Worm (Caenorhabditis elegans): ENCODE measurements around the gene F28E10.4.

F28E10.4 gene

ce11 chrIV:4518111-4518510, 49.1 kb downstream of the F28E10.4 start:
- TF ChIP-seq nhr-28 (tag; optimal IDR thresholded peaks at IDR 0.05) (no peak), ham-2 (GFP tag; optimal IDR thresholded peaks at IDR 0.05) (peak; percentile 74), zip-8 (tag; optimal IDR thresholded peaks at IDR 0.05) (peak; percentile 65), elt-3 (tag; optimal IDR thresholded peaks at IDR 0.05) (peak; percentile 90), nhr-76 (tag; optimal IDR thresholded peaks at IDR 0.05) (no peak), unc-62 (GFP tag; optimal IDR thresholded peaks at IDR 0.05) (peak; percentile 48), cnd-1 (tag; optimal IDR thresholded peaks at IDR 0.05) (no peak), lsy-2 (tag; optimal IDR thresholded peaks at IDR 0.05) (no peak), elt-1 (tag; optimal IDR thresholded peaks at IDR 0.05; ENCODE audit: borderline replicate concordance, insufficient read depth) (peak; percentile 2), blmp-1 (tag; optimal IDR thresholded peaks at IDR 0.05) (peak; percentile 82)

- TF ChIP-seq drap-1 (GFP tag; optimal IDR thresholded peaks at IDR 0.05) (no peak), sptf-1 (tag; optimal IDR thresholded peaks at IDR 0.05) (no peak), tbx-8 (GFP tag; optimal IDR thresholded peaks at IDR 0.05) (no peak), nhr-12 (tag; optimal IDR thresholded peaks at IDR 0.05) (no peak), ces-1 (GFP tag; optimal IDR thresholded peaks at IDR 0.05) (no peak), mab-5 (tag; optimal IDR thresholded peaks at IDR 0.05) (no peak), hlh-1 (tag; optimal IDR thresholded peaks at IDR 0.05) (no peak)
These were observed 50.2 kb downstream of the F28E10.4 start, which contains the start of gene ZK180.5 for ce11 chrIV:4517066-4517465. TSS of gene ZK180.5 (minus strand) at chrIV:4517166.

ce11 chrIV:4516478-4516877, 50.8 kb downstream of the F28E10.4 start:
- TF ChIP-seq mls-2 (tag; optimal IDR thresholded peaks at IDR 0.05) (no peak), blmp-1 (tag; optimal IDR thresholded peaks at IDR 0.05) (no peak), unc-39 (tag; optimal IDR thresholded peaks at IDR 0.05) (no peak), ztf-11 (tag; optimal IDR thresholded peaks at IDR 0.05) (no peak), cnd-1 (tag; optimal IDR thresholded peaks at IDR 0.05) (no peak), mab-5 (tag; optimal IDR thresholded peaks at IDR 0.05) (no peak), elt-1 (tag; optimal IDR thresholded peaks at IDR 0.05; ENCODE audit: borderline replicate concordance, insufficient read depth) (no peak), nhr-28 (tag; optimal IDR thresholded peaks at IDR 0.05) (no peak), ham-2 (GFP tag; optimal IDR thresholded peaks at IDR 0.05) (no peak), mep-1 (tag; optimal IDR thresholded peaks at IDR 0.05) (no peak), unc-62 (GFP tag; optimal IDR thresholded peaks at IDR 0.05) (no peak), ceh-83 (GFP tag; optimal IDR thresholded peaks at IDR 0.05) (no peak), nhr-76 (tag; optimal IDR thresholded peaks at IDR 0.05) (no peak), unc-120 (tag; optimal IDR thresholded peaks at IDR 0.05; ENCODE audit: poor library complexity, severe bottlenecking) (no peak), lin-32 (GFP tag; optimal IDR thresholded peaks at IDR 0.05) (no peak), bed-3 (GFP tag; optimal IDR thresholded peaks at IDR 0.05) (no peak), nhr-2 (tag; optimal IDR thresholded peaks at IDR 0.05) (no peak)

Data from whole organism, mixed stage, embryonic.